Fruit fly (Drosophila melanogaster) whole organism, embryonic: ENCODE measurements around the gene CG5521.
A peak's percentile ranks its signal among the peaks of the same experiment; 100 is the strongest.

Source experiments
- Antp ChIP-seq: fragments of 200-800 bp; sonication (Bioruptor generic); optimal IDR thresholded peaks from 3 replicates; lab custom pipeline; 2016; ENCODE audit warnings: missing biosample characterization, missing genetic modification characterization
- CG1024 ChIP-seq: fragments of 200-800 bp; sonication (Bioruptor generic); IDR thresholded peaks from 2 replicates; pipeline ENCODE4 v1.3.6; 2022; ENCODE audit warnings: missing biosample characterization, missing genetic modification characterization
- CG10321 ChIP-seq: fragments of 200-800 bp; sonication (Bioruptor generic); IDR thresholded peaks from 2 replicates; pipeline ENCODE4 v1.3.6; 2022; ENCODE audit warnings: missing biosample characterization, missing genetic modification characterization
- CG11085 ChIP-seq: fragments of 200-800 bp; sonication (Bioruptor generic); IDR thresholded peaks from 2 replicates; pipeline ENCODE4 v1.3.6; 2022; ENCODE audit warnings: missing biosample characterization, missing genetic modification characterization
- CG11560 ChIP-seq: fragments of 200-800 bp; sonication (Bioruptor generic); IDR thresholded peaks from 3 replicates; pipeline ENCODE4 v1.3.6; 2022; ENCODE audit warnings: missing biosample characterization, missing genetic modification characterization
- CG15073 ChIP-seq: fragments of 200-800 bp; sonication (Bioruptor generic); optimal IDR thresholded peaks from 2 replicates; lab custom pipeline; 2016; ENCODE audit warnings: missing biosample characterization, missing genetic modification characterization
- CG17186 ChIP-seq: fragments of 200-800 bp; sonication (Bioruptor generic); optimal IDR thresholded peaks from 3 replicates; lab custom pipeline; 2017; ENCODE audit warnings: missing biosample characterization, missing genetic modification reagents, missing genetic modification characterization
- CG1832 ChIP-seq: fragments of 200-800 bp; sonication (Bioruptor generic); optimal IDR thresholded peaks from 2 replicates; lab custom pipeline; 2017; ENCODE audit warnings: missing biosample characterization, mild to moderate bottlenecking, missing genetic modification characterization, inconsistent platforms
- CG18619 ChIP-seq: fragments of 200-800 bp; sonication (Bioruptor generic); optimal IDR thresholded peaks from 3 replicates; lab custom pipeline; 2017; ENCODE audit warnings: missing biosample characterization, mild to moderate bottlenecking, missing genetic modification characterization
- CG30431 ChIP-seq: fragments of 200-800 bp; sonication (Bioruptor generic); optimal IDR thresholded peaks from 2 replicates; lab custom pipeline; 2017; ENCODE audit warnings: missing biosample characterization, missing genetic modification characterization
- CG32772 ChIP-seq: fragments of 200-800 bp; sonication (Bioruptor generic); IDR thresholded peaks from 2 replicates; pipeline ENCODE4 v1.3.6; 2022; ENCODE audit warnings: missing biosample characterization, missing genetic modification characterization
- CG33213 ChIP-seq: fragments of 200-800 bp; sonication (Bioruptor generic); optimal IDR thresholded peaks from 3 replicates; lab custom pipeline; 2016; ENCODE audit warnings: missing biosample characterization, missing genetic modification characterization
- CG3995 ChIP-seq: fragments of 200-800 bp; sonication (Bioruptor generic); optimal IDR thresholded peaks from 3 replicates; lab custom pipeline; 2016; ENCODE audit warnings: missing biosample characterization, missing genetic modification characterization
- CG4707 ChIP-seq: fragments of 200-800 bp; sonication (Bioruptor generic); optimal IDR thresholded peaks from 2 replicates; lab custom pipeline; 2018; ENCODE audit warnings: missing biosample characterization, mild to moderate bottlenecking, missing genetic modification characterization, moderate library complexity
- CG5953 ChIP-seq: fragments of 200-800 bp; sonication (Bioruptor generic); IDR thresholded peaks from 2 replicates; pipeline ENCODE4 v1.3.6; 2022; ENCODE audit warnings: missing biosample characterization, missing genetic modification characterization
- CG6254 ChIP-seq: fragments of 200-800 bp; sonication (Bioruptor generic); optimal IDR thresholded peaks from 3 replicates; lab custom pipeline; 2017; ENCODE audit warnings: mild to moderate bottlenecking, missing biosample characterization, missing genetic modification reagents, missing genetic modification characterization
- CG6683 ChIP-seq: fragments of 200-800 bp; sonication (Bioruptor generic); optimal IDR thresholded peaks from 2 replicates; lab custom pipeline; 2017; ENCODE audit warnings: missing biosample characterization, mild to moderate bottlenecking, missing genetic modification characterization, missing genetic modification reagents
- CG6854 ChIP-seq: fragments of 200-800 bp; sonication (Bioruptor generic); optimal IDR thresholded peaks from 3 replicates; lab custom pipeline; 2017; ENCODE audit warnings: missing biosample characterization, mild to moderate bottlenecking, missing genetic modification characterization
- CG9932 ChIP-seq: fragments of 200-800 bp; sonication (Bioruptor generic); IDR thresholded peaks from 2 replicates; pipeline ENCODE4 v1.3.6; 2022; ENCODE audit warnings: missing biosample characterization, missing genetic modification characterization
- CHES-1-like ChIP-seq: fragments of 200-800 bp; sonication (Bioruptor generic); optimal IDR thresholded peaks from 2 replicates; lab custom pipeline; 2016; ENCODE audit warnings: missing biosample characterization, missing genetic modification characterization
- D19B ChIP-seq: fragments of 200-800 bp; sonication (Bioruptor generic); optimal IDR thresholded peaks from 2 replicates; lab custom pipeline; 2017; ENCODE audit warnings: missing biosample characterization, mild to moderate bottlenecking, missing genetic modification characterization
- Dbx ChIP-seq: fragments of 200-800 bp; sonication (Bioruptor generic); IDR thresholded peaks from 3 replicates; pipeline ENCODE4 v1.3.6; 2022; ENCODE audit warnings: missing biosample characterization, missing genetic modification characterization
- Dfd ChIP-seq, 2 experiments: fragments of >200 bp; optimal IDR thresholded peaks; 2 replicates each; lab custom pipeline; 2017; ENCODE audit warnings: missing biosample characterization in 2 of 2, missing genetic modification characterization in 2 of 2
- ERR ChIP-seq: fragments of 200-800 bp; sonication (Bioruptor generic); optimal IDR thresholded peaks from 2 replicates; lab custom pipeline; 2016; ENCODE audit warnings: missing biosample characterization, missing genetic modification characterization
- Gsc ChIP-seq: fragments of 200-800 bp; sonication (Bioruptor generic); IDR thresholded peaks from 2 replicates; pipeline ENCODE4 v1.3.6; 2022; ENCODE audit warnings: missing biosample characterization, missing genetic modification characterization
- Hr3 ChIP-seq: fragments of 200-800 bp; sonication (Bioruptor generic); optimal IDR thresholded peaks from 3 replicates; lab custom pipeline; 2016; ENCODE audit warnings: missing biosample characterization, missing genetic modification characterization
- Hr51 ChIP-seq, 2 experiments: fragments of 200-800 bp; sonication (Bioruptor generic); optimal IDR thresholded peaks; 2 replicates in 1 of 2; 3 replicates in 1 of 2; lab custom pipeline; 2016 to 2018; ENCODE audit warnings: missing biosample characterization in 2 of 2, missing genetic modification characterization in 2 of 2, mild to moderate bottlenecking in 1 of 2, moderate library complexity in 1 of 2
- Lim3 ChIP-seq: fragments of 200-800 bp; sonication (Bioruptor generic); IDR thresholded peaks from 2 replicates; pipeline ENCODE4 v1.3.6; 2022; ENCODE audit warnings: missing biosample characterization, missing genetic modification characterization
- NC2α ChIP-seq: fragments of 200-800 bp; sonication (Bioruptor generic); optimal IDR thresholded peaks from 2 replicates; lab custom pipeline; 2016; ENCODE audit warnings: missing biosample characterization, missing genetic modification characterization
- Optix ChIP-seq: fragments of 200-800 bp; sonication (Bioruptor generic); IDR thresholded peaks from 3 replicates; pipeline ENCODE4 v1.3.6; 2022; ENCODE audit warnings: missing biosample characterization, missing genetic modification characterization
- Sin3A ChIP-seq: fragments of >200 bp; optimal IDR thresholded peaks from 2 replicates; lab custom pipeline; 2018
- Taf1 ChIP-seq: fragments of 200-800 bp; sonication (Bioruptor generic); IDR thresholded peaks from 2 replicates; pipeline ENCODE4 v1.3.6; 2022; ENCODE audit warnings: missing biosample characterization, missing genetic modification characterization
- Tbp ChIP-seq: fragments of >200 bp; optimal IDR thresholded peaks from 2 replicates; lab custom pipeline; 2018; ENCODE audit warnings: missing biosample characterization, missing genetic modification characterization
- al ChIP-seq: fragments of 200-800 bp; sonication (Bioruptor generic); IDR thresholded peaks from 2 replicates; pipeline ENCODE4 v1.3.6; 2022; ENCODE audit warnings: missing biosample characterization, missing genetic modification characterization
- br ChIP-seq: fragments of >200 bp; optimal IDR thresholded peaks from 2 replicates; lab custom pipeline; 2017
- bsh ChIP-seq, 2 experiments: fragments of 200-800 bp; sonication (Bioruptor generic); optimal IDR thresholded peaks; 2 replicates each; lab custom pipeline; 2017 to 2018; ENCODE audit warnings: mild to moderate bottlenecking in 2 of 2, missing biosample characterization in 2 of 2, missing genetic modification characterization in 2 of 2, moderate library complexity in 1 of 2
- eve ChIP-seq, 2 experiments: fragments of >200 bp; optimal IDR thresholded peaks; 2 replicates each; lab custom pipeline; 2017; ENCODE audit warnings: missing biosample characterization in 2 of 2, missing genetic modification characterization in 2 of 2
- eyg ChIP-seq: fragments of 200-800 bp; sonication (Bioruptor generic); optimal IDR thresholded peaks from 3 replicates; lab custom pipeline; 2016; ENCODE audit warnings: missing biosample characterization, missing genetic modification characterization
- kay ChIP-seq: fragments of 200-800 bp; sonication (Bioruptor generic); optimal IDR thresholded peaks from 2 replicates; lab custom pipeline; 2016; ENCODE audit warnings: missing biosample characterization, missing genetic modification characterization
- lbe ChIP-seq: fragments of 200-800 bp; sonication (Bioruptor generic); optimal IDR thresholded peaks from 2 replicates; lab custom pipeline; 2016; ENCODE audit warnings: missing biosample characterization, mild to moderate bottlenecking, missing genetic modification characterization
- lilli ChIP-seq: fragments of 200-800 bp; sonication (Bioruptor generic); optimal IDR thresholded peaks from 3 replicates; lab custom pipeline; 2016; ENCODE audit warnings: missing biosample characterization, missing genetic modification characterization
- lmd ChIP-seq: fragments of 200-800 bp; sonication (Bioruptor generic); IDR thresholded peaks from 2 replicates; pipeline ENCODE4 v1.3.6; 2022; ENCODE audit warnings: missing biosample characterization, missing genetic modification characterization
- mam ChIP-seq: fragments of 200-800 bp; sonication (Bioruptor generic); optimal IDR thresholded peaks from 3 replicates; lab custom pipeline; 2016; ENCODE audit warnings: missing biosample characterization, missing genetic modification characterization
- nau ChIP-seq: fragments of 200-800 bp; sonication (Bioruptor generic); optimal IDR thresholded peaks from 3 replicates; lab custom pipeline; 2017; ENCODE audit warnings: missing biosample characterization, mild to moderate bottlenecking, missing genetic modification characterization, missing genetic modification reagents
- nerfin-1 ChIP-seq: fragments of 200-800 bp; sonication (Bioruptor generic); optimal IDR thresholded peaks from 3 replicates; lab custom pipeline; 2019; ENCODE audit warnings: missing biosample characterization, mild to moderate bottlenecking, missing genetic modification characterization, moderate library complexity
- ranshi ChIP-seq: fragments of 200-800 bp; sonication (Bioruptor generic); IDR thresholded peaks from 2 replicates; pipeline ENCODE4 v1.3.6; 2022; ENCODE audit warnings: missing biosample characterization, missing genetic modification characterization
- ro ChIP-seq: fragments of 200-800 bp; sonication (Bioruptor generic); IDR thresholded peaks from 2 replicates; pipeline ENCODE4 v1.3.6; 2022; ENCODE audit warnings: missing biosample characterization, missing genetic modification characterization
- sens ChIP-seq: fragments of 200-800 bp; sonication (Bioruptor generic); peaks from one replicate; lab custom pipeline; 2016; ENCODE audit warnings: missing biosample characterization, missing genetic modification characterization
- tio ChIP-seq: fragments of 200-800 bp; sonication (Bioruptor generic); optimal IDR thresholded peaks from 2 replicates; lab custom pipeline; 2017; ENCODE audit warnings: missing biosample characterization, missing genetic modification characterization, inconsistent platforms
- unc-4 ChIP-seq: fragments of 200-800 bp; sonication (Bioruptor generic); IDR thresholded peaks from 2 replicates; pipeline ENCODE4 v1.3.6; 2022; ENCODE audit warnings: missing biosample characterization, missing genetic modification characterization; ENCODE audit not compliant: partially characterized antibody
- vvl ChIP-seq: fragments of 200-800 bp; sonication (Bioruptor generic); IDR thresholded peaks from 2 replicates; pipeline ENCODE4 v1.3.6; 2022; ENCODE audit warnings: missing biosample characterization, missing genetic modification characterization
- wdn ChIP-seq: fragments of 200-800 bp; sonication (Bioruptor generic); IDR thresholded peaks from 2 replicates; pipeline ENCODE4 v1.3.6; 2022; ENCODE audit warnings: missing biosample characterization, missing genetic modification characterization
- yki ChIP-seq: fragments of >200 bp; optimal IDR thresholded peaks from 3 replicates; lab custom pipeline; 2018
- zen2 ChIP-seq: fragments of 200-800 bp; sonication (Bioruptor generic); IDR thresholded peaks from 3 replicates; pipeline ENCODE4 v1.3.6; 2022; ENCODE audit warnings: missing biosample characterization, missing genetic modification characterization; ENCODE audit not compliant: partially characterized antibody

CG5521 gene

DNA sequence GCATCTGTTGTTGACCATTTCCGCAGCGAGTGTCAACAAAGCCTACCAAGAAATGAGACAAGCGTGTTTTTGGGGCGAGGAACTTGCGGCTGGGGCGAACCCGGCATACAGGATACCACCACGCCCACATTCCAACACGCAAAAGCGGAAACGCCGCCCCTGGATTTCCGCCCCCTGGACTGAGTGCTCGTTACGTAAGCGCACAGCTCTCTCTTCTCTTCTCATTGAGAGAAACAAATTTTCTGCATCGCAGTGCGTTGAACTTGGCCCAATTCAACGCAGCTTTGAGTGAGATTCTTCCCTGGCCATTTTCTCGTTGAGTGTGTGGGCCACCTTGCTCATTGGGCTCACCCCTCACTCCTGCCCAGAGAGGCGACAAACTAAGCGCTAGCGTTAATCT lies 6.2 kb upstream of the CG5521 start (continued):
- TF ChIP-seq nau (GFP tag; lab: Kevin White, UChicago): no peak
- no peak for TF ChIP-seq CG6683
- TF ChIP-seq CG6254: no peak
- TF ChIP-seq tio (GFP tag; lab: Kevin White, UChicago): no peak
- TF ChIP-seq CHES-1-like (GFP tag; lab: Kevin White, UChicago): no peak
- 0 out of 3 replicates have a peak, but pooled peaks have one; percentile 16 for TF ChIP-seq Optix (GFP tag; lab: Robert Waterston, UW)
- no peak for TF ChIP-seq CG11560 (tag; lab: Robert Waterston, UW)
- TF ChIP-seq bsh (GFP tag; optimal IDR thresholded peaks at IDR 0.05; lab: Kevin White, UChicago): no peak
- no peak for TF ChIP-seq CG4707
- TF ChIP-seq yki (lab: Kevin White, UChicago): no peak
- TF ChIP-seq wdn (GFP tag; lab: Robert Waterston, UW): no peak
- peak; percentile 35; the same call in 1 of the 2 replicates for TF ChIP-seq CG9932
- TF ChIP-seq eve (GFP tag; optimal IDR thresholded peaks at IDR 0.05; lab: Kevin White, UChicago): no peak
- no peak for TF ChIP-seq Hr51 (GFP tag; optimal IDR thresholded peaks at IDR 0.05; lab: Kevin White, UChicago)
- no peak for TF ChIP-seq Antp (GFP tag; lab: Kevin White, UChicago)
- TF ChIP-seq D19B (GFP tag; lab: Kevin White, UChicago): no peak
- no peak for TF ChIP-seq NC2α (GFP tag; lab: Kevin White, UChicago)
- TF ChIP-seq zen2 (GFP tag; lab: Robert Waterston, UW): no peak
- TF ChIP-seq lmd (GFP tag; lab: Robert Waterston, UW): no peak
- TF ChIP-seq kay (GFP tag; lab: Kevin White, UChicago): no peak
- TF ChIP-seq CG17186 (GFP tag; lab: Kevin White, UChicago): no peak
- TF ChIP-seq CG10321: no peak
- no peak for TF ChIP-seq CG11085 (GFP tag; lab: Robert Waterston, UW)
- TF ChIP-seq CG5953: 0 out of 2 replicates have a peak, but pooled peaks have one; percentile 49
- peak; percentile 17; the same call in 1 of the 2 replicates for TF ChIP-seq unc-4
- no peak for TF ChIP-seq Tbp (GFP tag; lab: Kevin White, UChicago)
- TF ChIP-seq ERR (GFP tag; lab: Kevin White, UChicago): no peak
- TF ChIP-seq Gsc: no peak
- TF ChIP-seq vvl (GFP tag; lab: Robert Waterston, UW): no peak
- TF ChIP-seq nerfin-1 (tag; lab: Kevin White, UChicago): peak; percentile 47
- no peak for TF ChIP-seq CG3995
- no peak for TF ChIP-seq CG6854 (GFP tag; lab: Kevin White, UChicago)
- TF ChIP-seq lbe (GFP tag; lab: Kevin White, UChicago): no peak
- TF ChIP-seq ro (GFP tag; lab: Robert Waterston, UW): no peak
- no peak for TF ChIP-seq Hr3
- no peak for TF ChIP-seq eyg
- no peak for TF ChIP-seq CG18619 (GFP tag; lab: Kevin White, UChicago)
- TF ChIP-seq Sin3A (lab: Kevin White, UChicago): no peak
- TF ChIP-seq Taf1 (GFP tag; lab: Robert Waterston, UW): no peak
- TF ChIP-seq CG1832: no peak
- no peak for TF ChIP-seq br (lab: Kevin White, UChicago)
- no peak for TF ChIP-seq CG30431 (GFP tag; lab: Kevin White, UChicago)
- no peak for TF ChIP-seq CG1024 (GFP tag; lab: Robert Waterston, UW)
- TF ChIP-seq sens (GFP tag; lab: Kevin White, UChicago): no peak
- TF ChIP-seq al (GFP tag; lab: Robert Waterston, UW): no peak
- TF ChIP-seq CG32772 (GFP tag; lab: Robert Waterston, UW): 0 out of 2 replicates have a peak, but pooled peaks have one; percentile 24
- TF ChIP-seq lilli (GFP tag; lab: Kevin White, UChicago): no peak
- no peak for TF ChIP-seq CG15073 (GFP tag; lab: Kevin White, UChicago)
- TF ChIP-seq Lim3 (GFP tag; lab: Robert Waterston, UW): no peak
- TF ChIP-seq CG33213 (GFP tag; lab: Kevin White, UChicago): no peak
- no peak for TF ChIP-seq ranshi (GFP tag; lab: Robert Waterston, UW)
- TF ChIP-seq Dbx (GFP tag; lab: Robert Waterston, UW): no peak
- TF ChIP-seq Dfd (GFP tag; optimal IDR thresholded peaks at IDR 0.05; lab: Kevin White, UChicago): no peak
- TF ChIP-seq mam (GFP tag; lab: Kevin White, UChicago): no peak
